Fruit fly (Drosophila melanogaster) whole organism, adult: ENCODE results near the gene Mur2B.

Source experiments
- CG11617 ChIP-seq: fragments of 200-800 bp; sonication (Bioruptor generic); optimal IDR thresholded peaks from 2 replicates; lab custom pipeline; 2017; ENCODE audit warnings: mild to moderate bottlenecking, missing biosample characterization, missing genetic modification reagents, missing genetic modification characterization
- CG12768 ChIP-seq: fragments of 200-800 bp; sonication (Bioruptor generic); optimal IDR thresholded peaks from 2 replicates; lab custom pipeline; 2017; ENCODE audit warnings: missing biosample characterization, missing genetic modification characterization, mild to moderate bottlenecking, moderate library complexity, missing genetic modification reagents
- CG1620 ChIP-seq: fragments of 200-800 bp; sonication (Bioruptor generic); optimal IDR thresholded peaks from 2 replicates; lab custom pipeline; 2016; ENCODE audit warnings: missing biosample characterization, missing genetic modification characterization
- CG33017 ChIP-seq: fragments of 200-800 bp; sonication (Bioruptor generic); optimal IDR thresholded peaks from 2 replicates; lab custom pipeline; 2018; ENCODE audit warnings: missing biosample characterization, mild to moderate bottlenecking, missing genetic modification characterization, moderate library complexity
- CG5204 ChIP-seq: fragments of 200-800 bp; sonication (Bioruptor generic); optimal IDR thresholded peaks from 2 replicates; lab custom pipeline; 2016; ENCODE audit warnings: missing biosample characterization, missing genetic modification characterization
- Crg-1 ChIP-seq: fragments of 200-800 bp; sonication (Bioruptor generic); optimal IDR thresholded peaks from 2 replicates; lab custom pipeline; 2016; ENCODE audit warnings: missing biosample characterization, missing genetic modification characterization
- bab1 ChIP-seq: fragments of 200-800 bp; sonication (Bioruptor generic); optimal IDR thresholded peaks from 3 replicates; lab custom pipeline; 2019; ENCODE audit warnings: missing biosample characterization, mild to moderate bottlenecking, missing genetic modification characterization, moderate library complexity
- cnc ChIP-seq, 2 experiments: fragments of >200 bp; optimal IDR thresholded peaks; 2 replicates each; lab custom pipeline; 2017
- kay ChIP-seq: fragments of 200-800 bp; sonication (Bioruptor generic); peaks from one replicate; lab custom pipeline; 2016; ENCODE audit warnings: missing biosample characterization, missing genetic modification characterization, borderline replicate concordance

DNA sequence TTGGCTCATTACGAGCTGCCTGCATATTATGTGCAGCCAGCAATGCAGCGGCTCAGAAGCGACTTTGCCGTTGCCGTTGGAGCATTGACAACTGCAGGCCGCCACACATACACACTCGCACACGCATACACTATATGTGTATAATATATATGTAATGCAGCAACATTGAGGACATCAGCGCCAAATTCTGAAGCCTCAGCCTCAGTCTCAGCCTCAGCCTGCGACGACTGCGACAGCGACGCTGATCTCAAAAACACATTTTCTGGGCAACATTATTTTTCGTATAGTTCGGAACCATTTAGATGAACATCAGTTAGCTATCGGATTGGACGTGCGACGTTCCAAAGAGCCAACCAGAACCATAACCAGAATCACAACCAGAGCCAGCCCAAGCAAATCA is 93.8 kb downstream of the Mur2B start, which contains the start of gene br:
- TF ChIP-seq cnc (optimal IDR thresholded peaks at IDR 0.05; lab: Kevin White, UChicago) (no peak), bab1 (GFP tag; lab: Kevin White, UChicago) (no peak), Crg-1 (no peak), CG12768 (GFP tag; lab: Kevin White, UChicago) (no peak), CG5204 (no peak), kay (GFP tag; lab: Kevin White, UChicago) (no peak), CG11617 (no peak), CG1620 (GFP tag; lab: Kevin White, UChicago) (no peak), CG33017 (tag; lab: Kevin White, UChicago) (no peak)
